Worm (Caenorhabditis elegans) whole organism, L2 larva: Measurements from ENCODE around the gene B0228.1.

Experiments
- ama-1 ChIP-seq: fragments of 150-350 bp; optimal IDR thresholded peaks from 2 replicates; lab custom pipeline; 2018; ENCODE audit warnings: inconsistent platforms
- lin-11 ChIP-seq: fragments of 150-350 bp; sonication (generic microtip); optimal IDR thresholded peaks from 2 replicates; lab custom pipeline; 2014; ENCODE audit warnings: missing biosample characterization, missing genetic modification characterization, inconsistent platforms, mixed read lengths
- lin-13 ChIP-seq: fragments of 150-350 bp; optimal IDR thresholded peaks from 2 replicates; lab custom pipeline; 2014; ENCODE audit warnings: missing biosample characterization, missing genetic modification reagents, missing genetic modification characterization
- lin-39 ChIP-seq: fragments of 150-350 bp; optimal IDR thresholded peaks from 2 replicates; lab custom pipeline; 2014; ENCODE audit warnings: missing biosample characterization, missing genetic modification reagents, missing genetic modification characterization
- nhr-10 ChIP-seq: sonication (generic microtip); optimal IDR thresholded peaks from 2 replicates; lab custom pipeline; 2017; ENCODE audit warnings: missing biosample characterization, missing genetic modification characterization
- nhr-11 ChIP-seq: fragments of 150-350 bp; optimal IDR thresholded peaks from 2 replicates; lab custom pipeline; 2014; ENCODE audit warnings: missing biosample characterization, missing genetic modification characterization
- nhr-237 ChIP-seq: fragments of 150-350 bp; optimal IDR thresholded peaks from 2 replicates; lab custom pipeline; 2014; ENCODE audit warnings: missing biosample characterization, missing genetic modification characterization
- nhr-6 ChIP-seq: fragments of 150-350 bp; optimal IDR thresholded peaks from 2 replicates; lab custom pipeline; 2014; ENCODE audit warnings: missing biosample characterization, missing genetic modification characterization
- unc-55 ChIP-seq: fragments of 150-350 bp; sonication (generic microtip); optimal IDR thresholded peaks from 3 replicates; lab custom pipeline; 2014; ENCODE audit warnings: missing biosample characterization, missing genetic modification reagents, missing genetic modification characterization
- ztf-4 ChIP-seq: fragments of 150-350 bp; optimal IDR thresholded peaks from 2 replicates; lab custom pipeline; 2014; ENCODE audit warnings: missing biosample characterization, missing genetic modification characterization

DNA sequence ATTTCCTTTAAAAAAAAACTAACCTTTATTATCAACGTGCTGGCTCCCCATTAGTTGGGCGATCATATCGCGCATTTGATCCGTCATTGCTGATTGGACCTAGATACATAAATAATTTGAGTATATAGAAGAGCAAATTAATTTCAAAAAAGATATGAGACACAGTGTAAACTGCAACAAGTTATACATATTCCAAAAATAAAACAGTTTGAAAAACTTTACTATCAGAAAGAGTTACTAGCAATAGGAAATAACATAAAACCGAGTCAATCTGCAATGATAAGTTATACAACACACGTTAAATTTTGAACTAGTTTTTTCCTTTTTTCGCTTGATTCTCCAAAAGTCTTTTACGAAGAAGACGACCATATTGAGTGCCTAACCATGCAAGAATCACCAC, 47.8 kb upstream of the B0228.1 start, which contains the start of gene luc-7L:
- TF ChIP-seq nhr-237 (tag; lab: Kevin White, UChicago) (no peak), nhr-6 (tag; lab: Kevin White, UChicago) (no peak), ama-1 (lab: Kevin White, UChicago) (no peak), lin-11 (tag; lab: Kevin White, UChicago) (no peak), unc-55 (GFP tag; lab: Kevin White, UChicago) (no peak), lin-39 (tag; lab: Kevin White, UChicago) (no peak), lin-13 (GFP tag; lab: Kevin White, UChicago) (no peak), nhr-10 (tag; lab: Kevin White, UChicago) (no peak), nhr-11 (tag; lab: Kevin White, UChicago) (no peak), ztf-4 (tag; lab: Kevin White, UChicago) (no peak)
